Worm (Caenorhabditis elegans): ENCODE results near the gene farl-11.

The farl-11 gene

DNA sequence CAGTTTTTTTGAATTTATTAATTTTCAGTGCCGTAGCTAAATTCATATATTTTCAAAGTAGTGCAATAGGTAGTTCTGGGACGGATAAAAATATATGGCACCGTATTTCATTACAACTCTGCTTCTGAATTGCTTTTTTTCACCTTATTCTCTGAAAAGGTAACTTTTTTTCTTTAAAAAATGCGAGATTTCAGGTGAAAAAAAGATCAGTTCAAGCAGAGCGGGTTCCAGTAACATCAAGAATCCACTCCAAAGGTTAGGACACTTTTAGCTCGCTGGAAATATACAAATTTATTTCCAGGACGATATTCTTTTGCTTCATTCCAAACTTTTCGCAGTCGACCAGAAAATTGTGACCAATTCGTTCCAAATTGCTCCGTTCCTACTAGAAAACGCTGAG, 43.3 kb upstream of the farl-11 start, which contains the start of gene T07F8.1:
Gene T07F8.1, plus strand, starts transcription at position 301 of the 400 bp plus-strand sequence.
- TF ChIP-seq elt-2 (tag; optimal IDR thresholded peaks at IDR 0.05), result no peak
- no peak for TF ChIP-seq elt-1 (tag; optimal IDR thresholded peaks at IDR 0.05)
- TF ChIP-seq ama-1 (optimal IDR thresholded peaks at IDR 0.05), result no peak
- TF ChIP-seq nhr-237 (tag; optimal IDR thresholded peaks at IDR 0.05), result no peak
- TF ChIP-seq lin-15B (tag; optimal IDR thresholded peaks at IDR 0.05), result no peak
- no peak for TF ChIP-seq daf-12 (tag; optimal IDR thresholded peaks at IDR 0.05)
- no peak for TF ChIP-seq nhr-43 (tag; optimal IDR thresholded peaks at IDR 0.05; ENCODE audit: poor library complexity, severe bottlenecking)
- no peak for TF ChIP-seq ZK546.5 (tag; optimal IDR thresholded peaks at IDR 0.05)
- TF ChIP-seq lin-39 (tag; optimal IDR thresholded peaks at IDR 0.05), result no peak
- no peak for TF ChIP-seq hmg-11 (tag; optimal IDR thresholded peaks at IDR 0.05)
- no peak for TF ChIP-seq tbx-2 (tag; optimal IDR thresholded peaks at IDR 0.05)
- no peak for TF ChIP-seq nhr-12 (tag; optimal IDR thresholded peaks at IDR 0.05)
- TF ChIP-seq sea-2 (GFP tag; optimal IDR thresholded peaks at IDR 0.05), result no peak
- no peak for TF ChIP-seq ceh-82 (tag; optimal IDR thresholded peaks at IDR 0.05)

DNA sequence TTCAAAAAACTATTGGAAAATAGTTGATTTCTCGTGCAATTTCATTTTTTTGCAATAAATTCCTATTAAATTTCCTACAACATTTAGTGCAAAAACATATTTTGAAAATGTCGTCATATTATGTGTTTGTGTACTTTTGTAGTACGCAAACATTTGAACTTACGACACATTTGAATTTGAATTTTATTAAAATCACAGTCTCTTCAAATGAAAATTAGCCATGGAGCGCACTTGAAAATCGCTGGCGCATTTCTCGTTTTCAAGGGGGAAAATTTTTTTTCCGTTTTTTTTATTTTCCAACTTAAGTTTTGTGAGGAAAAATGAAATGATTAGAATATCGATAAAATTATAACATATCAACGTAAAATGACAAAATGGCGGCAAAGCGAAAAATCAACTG, 42.7 kb upstream of the farl-11 start:
- peak; percentile 13 for TF ChIP-seq lin-15B (tag; optimal IDR thresholded peaks at IDR 0.05)
- peak; percentile 34 for TF ChIP-seq pha-4 (tag; optimal IDR thresholded peaks at IDR 0.05)
- peak; percentile 10 for TF ChIP-seq elt-2 (tag; optimal IDR thresholded peaks at IDR 0.05)
- no peak for TF ChIP-seq nhr-77 (tag; optimal IDR thresholded peaks at IDR 0.05)

DNA sequence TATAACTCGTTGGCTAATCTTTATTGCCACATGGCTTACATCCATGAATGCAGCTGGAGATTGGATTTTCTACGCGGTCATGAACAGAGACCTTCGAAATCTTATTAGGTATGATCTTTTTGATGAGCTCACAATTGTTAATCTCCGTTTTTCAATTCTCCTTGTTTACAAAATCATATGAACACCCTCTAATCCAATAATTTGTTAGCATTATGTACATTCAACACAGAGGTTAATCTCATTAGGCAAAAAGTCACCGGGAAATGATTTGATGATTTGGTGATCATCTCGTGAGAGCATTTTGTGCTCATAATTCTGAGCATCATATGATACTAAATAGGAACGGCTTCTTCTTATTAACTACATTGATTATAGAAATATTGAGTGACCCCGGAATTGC, 41.4 kb upstream of the farl-11 start:
- TF ChIP-seq tbx-2 (tag; optimal IDR thresholded peaks at IDR 0.05) (no peak), egl-5 (tag; optimal IDR thresholded peaks at IDR 0.05) (no peak), zag-1 (tag; optimal IDR thresholded peaks at IDR 0.05) (no peak), mdl-1 (tag; optimal IDR thresholded peaks at IDR 0.05) (no peak)

DNA sequence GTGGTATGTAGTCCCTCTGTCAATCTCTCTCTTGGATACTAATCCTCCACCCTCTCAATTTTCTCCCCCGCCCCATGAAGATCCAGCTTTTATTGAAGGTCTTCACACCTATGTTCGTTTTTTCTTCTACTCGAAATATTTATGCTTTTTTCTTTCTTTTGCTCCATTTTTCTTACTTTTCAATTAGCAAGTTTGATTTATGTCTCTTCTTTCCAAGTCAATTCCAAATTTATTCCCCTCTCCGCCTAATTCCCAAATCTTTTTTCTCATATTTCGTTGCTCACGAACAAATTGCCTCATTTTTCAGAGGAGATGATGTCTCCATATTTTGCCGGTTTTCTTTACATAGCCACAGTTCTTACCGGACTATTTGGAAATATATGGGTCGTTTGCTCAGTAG, 39.5 kb upstream of the farl-11 start, which contains the start of gene npr-31:
Gene npr-31, plus strand, starts transcription at position 301 of the 400 bp plus-strand sequence.
- TF ChIP-seq ceh-16 (tag; optimal IDR thresholded peaks at IDR 0.05) (no peak), mml-1 (tag; optimal IDR thresholded peaks at IDR 0.05) (no peak), nfya-1 (tag; optimal IDR thresholded peaks at IDR 0.05; ENCODE audit: insufficient read depth) (no peak), ztf-11 (tag; optimal IDR thresholded peaks at IDR 0.05) (no peak), fkh-2 (tag; optimal IDR thresholded peaks at IDR 0.05) (no peak), daf-12 (tag; optimal IDR thresholded peaks at IDR 0.05) (no peak), ceh-9 (tag; optimal IDR thresholded peaks at IDR 0.05) (no peak), nhr-11 (tag; optimal IDR thresholded peaks at IDR 0.05) (no peak), pha-4 (tag; optimal IDR thresholded peaks at IDR 0.05) (no peak), egl-5 (tag; optimal IDR thresholded peaks at IDR 0.05) (no peak), elt-3 (tag; optimal IDR thresholded peaks at IDR 0.05) (no peak), ceh-28 (tag; optimal IDR thresholded peaks at IDR 0.05) (no peak), R02D3.7 (tag; optimal IDR thresholded peaks at IDR 0.05) (no peak), jun-1 (tag; optimal IDR thresholded peaks at IDR 0.05) (no peak), nhr-25 (tag; optimal IDR thresholded peaks at IDR 0.05) (no peak)

DNA sequence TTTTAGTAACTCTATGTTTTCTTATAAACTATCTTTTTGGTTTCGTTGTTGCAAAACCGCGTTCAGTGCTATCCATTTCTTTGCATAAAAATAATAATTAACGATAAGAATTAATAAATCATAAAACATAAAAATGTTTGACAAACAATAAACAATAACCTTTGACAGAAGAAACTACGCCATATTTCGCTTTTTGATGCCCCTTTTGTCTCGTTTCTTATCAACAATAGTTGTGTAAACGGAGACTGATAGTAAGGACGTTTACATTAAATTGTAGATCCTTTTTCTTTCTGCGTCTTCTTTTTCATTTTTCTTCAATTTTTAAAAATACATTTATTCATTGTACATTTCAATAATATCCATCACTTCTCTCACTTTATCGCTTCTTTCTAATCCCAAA, 34.2 kb upstream of the farl-11 start:
- TF ChIP-seq pha-4 (tag; optimal IDR thresholded peaks at IDR 0.05) (peak; percentile 76), elt-2 (tag; optimal IDR thresholded peaks at IDR 0.05) (peak; percentile 82), egl-27 (tag; optimal IDR thresholded peaks at IDR 0.05) (no peak), snpc-4 (tag; optimal IDR thresholded peaks at IDR 0.05) (no peak), pqm-1 (tag; optimal IDR thresholded peaks at IDR 0.05) (peak; percentile 86), fkh-10 (GFP tag; optimal IDR thresholded peaks at IDR 0.05) (no peak), egl-5 (tag; optimal IDR thresholded peaks at IDR 0.05) (no peak)

All from whole organism, L3 larva.